In genomic region chrII:1103484-1104100, ce11 we compare ENCODE assay signal across 4 worm cellular contexts.
TF ChIP-seq lines count a peak whose summit lies in the region.

No protein-coding gene starts in this region.

TF ChIP-seq in whole organism, L1 larva, 84 proteins besides CTCF, POLR2A, EP300 and RAD21 (continued from another document):
- TF ChIP-seq mef-2 (tag; optimal IDR thresholded peaks at IDR 0.05; lab: Kevin White, UChicago) (no peak), F16B12.6 (tag; optimal IDR thresholded peaks at IDR 0.05; lab: Kevin White, UChicago) (no peak), nhr-84 (tag; optimal IDR thresholded peaks at IDR 0.05; lab: Kevin White, UChicago) (no peak), elt-2 (tag; optimal IDR thresholded peaks at IDR 0.05; lab: Kevin White, UChicago) (peak; percentile 100), nhr-12 (tag; optimal IDR thresholded peaks at IDR 0.05; lab: Kevin White, UChicago) (no peak), nhr-20 (tag; optimal IDR thresholded peaks at IDR 0.05; lab: Kevin White, UChicago) (peak; percentile 43), egl-27 (tag; optimal IDR thresholded peaks at IDR 0.05; lab: Kevin White, UChicago) (no peak), ceh-63 (GFP tag; optimal IDR thresholded peaks at IDR 0.05; lab: Kevin White, UChicago) (no peak), sptf-1 (tag; optimal IDR thresholded peaks at IDR 0.05; lab: Kevin White, UChicago) (no peak), ces-1 (GFP tag; optimal IDR thresholded peaks at IDR 0.05; lab: Kevin White, UChicago) (no peak), fos-1 (tag; optimal IDR thresholded peaks at IDR 0.05; lab: Kevin White, UChicago) (no peak), nhr-237 (tag; optimal IDR thresholded peaks at IDR 0.05; lab: Kevin White, UChicago) (no peak), blmp-1 (tag; optimal IDR thresholded peaks at IDR 0.05; lab: Kevin White, UChicago) (no peak), lir-3 (tag; optimal IDR thresholded peaks at IDR 0.05; lab: Kevin White, UChicago; ENCODE audit: poor library complexity) (no peak), egl-13 (tag; optimal IDR thresholded peaks at IDR 0.05; lab: Kevin White, UChicago) (peak; percentile 27), pax-3 (tag; optimal IDR thresholded peaks at IDR 0.05; lab: Kevin White, UChicago) (peak; percentile 29), ets-5 (GFP tag; IDR thresholded peaks at IDR 0.05; lab: Robert Waterston, UW) (no peak), lin-35 (GFP tag; optimal IDR thresholded peaks at IDR 0.05; lab: Kevin White, UChicago) (peak in 1 of 2 experiments; percentile 58), zip-4 (GFP tag; optimal IDR thresholded peaks at IDR 0.05; lab: Kevin White, UChicago) (no peak), isw-1 (GFP tag; IDR thresholded peaks at IDR 0.05; lab: Robert Waterston, UW) (no peak), unc-30 (tag; optimal IDR thresholded peaks at IDR 0.05; lab: Kevin White, UChicago) (no peak), ztf-4 (tag; optimal IDR thresholded peaks at IDR 0.05; lab: Kevin White, UChicago) (no peak), nhr-19 (GFP tag; conservative IDR thresholded peaks at IDR 0.05; lab: Robert Waterston, UW) (no peak), lsy-2 (tag; optimal IDR thresholded peaks at IDR 0.05; lab: Kevin White, UChicago) (peak in 1 of 2 experiments; percentile 18), jun-1 (tag; optimal IDR thresholded peaks at IDR 0.05; lab: Kevin White, UChicago) (peak; percentile 91), ceh-90 (tag; optimal IDR thresholded peaks at IDR 0.05; lab: Kevin White, UChicago) (no peak), hlh-4 (tag; optimal IDR thresholded peaks at IDR 0.05; lab: Kevin White, UChicago) (no peak), nhr-71 (tag; optimal IDR thresholded peaks at IDR 0.05; lab: Kevin White, UChicago) (no peak), unc-130 (tag; optimal IDR thresholded peaks at IDR 0.05; lab: Kevin White, UChicago) (no peak), lin-15B (tag; optimal IDR thresholded peaks at IDR 0.05; lab: Kevin White, UChicago) (no peak), mdl-1 (tag; optimal IDR thresholded peaks at IDR 0.05; lab: Kevin White, UChicago) (peak in 1 of 2 experiments; percentile 31), fkh-10 (GFP tag; optimal IDR thresholded peaks at IDR 0.05; lab: Kevin White, UChicago) (no peak)
TF ChIP-seq in whole organism, L1 larva: peak in this region for 12.

TF ChIP-seq in whole organism, L2 larva, 48 proteins besides CTCF, POLR2A, EP300 and RAD21 (continued from another document):
- TF ChIP-seq sma-3 (GFP tag; optimal IDR thresholded peaks at IDR 0.05; lab: Kevin White, UChicago), result peak; percentile 63
- peak; percentile 88 for TF ChIP-seq sma-9 (GFP tag; optimal IDR thresholded peaks at IDR 0.05; lab: Kevin White, UChicago)
- no peak for TF ChIP-seq sma-9 (tag; optimal IDR thresholded peaks at IDR 0.05; lab: Kevin White, UChicago)
- TF ChIP-seq skn-1 (tag; optimal IDR thresholded peaks at IDR 0.05; lab: Kevin White, UChicago), result no peak
- TF ChIP-seq C34F6.9 (tag; optimal IDR thresholded peaks at IDR 0.05; lab: Kevin White, UChicago), result no peak
- no peak for TF ChIP-seq aly-2 (tag; optimal IDR thresholded peaks at IDR 0.05; lab: Kevin White, UChicago)
- peak; percentile 100 for TF ChIP-seq fos-1 (tag; optimal IDR thresholded peaks at IDR 0.05; lab: Kevin White, UChicago)
- no peak for TF ChIP-seq mab-5 (tag; optimal IDR thresholded peaks at IDR 0.05; lab: Kevin White, UChicago)
- TF ChIP-seq crh-2 (tag; optimal IDR thresholded peaks at IDR 0.05; lab: Kevin White, UChicago), result peak; percentile 43
- no peak for TF ChIP-seq nhr-237 (tag; optimal IDR thresholded peaks at IDR 0.05; lab: Kevin White, UChicago)
- TF ChIP-seq elt-1 (tag; optimal IDR thresholded peaks at IDR 0.05; lab: Kevin White, UChicago), result no peak
- TF ChIP-seq elt-3 (tag; optimal IDR thresholded peaks at IDR 0.05; lab: Kevin White, UChicago), result no peak
- TF ChIP-seq sem-4 (tag; optimal IDR thresholded peaks at IDR 0.05; lab: Kevin White, UChicago), result no peak
- peak; percentile 25 for TF ChIP-seq F13H6.1 (tag; optimal IDR thresholded peaks at IDR 0.05; lab: Kevin White, UChicago)
- TF ChIP-seq lsy-2 (tag; optimal IDR thresholded peaks at IDR 0.05; lab: Kevin White, UChicago), result no peak
- TF ChIP-seq dmd-4 (tag; optimal IDR thresholded peaks at IDR 0.05; lab: Kevin White, UChicago), result no peak
- no peak for TF ChIP-seq blmp-1 (tag; optimal IDR thresholded peaks at IDR 0.05; lab: Kevin White, UChicago; ENCODE audit: insufficient read depth)
- no peak for TF ChIP-seq ceh-82 (tag; optimal IDR thresholded peaks at IDR 0.05; lab: Kevin White, UChicago)
- no peak for TF ChIP-seq nhr-129 (tag; optimal IDR thresholded peaks at IDR 0.05; lab: Kevin White, UChicago)
- no peak for TF ChIP-seq nhr-10 (tag; optimal IDR thresholded peaks at IDR 0.05; lab: Kevin White, UChicago)
- no peak for TF ChIP-seq ztf-1 (GFP tag; conservative IDR thresholded peaks at IDR 0.05; lab: Robert Waterston, UW)
- TF ChIP-seq alr-1 (tag; optimal IDR thresholded peaks at IDR 0.05; lab: Kevin White, UChicago), result no peak
- no peak for TF ChIP-seq ceh-16 (tag; optimal IDR thresholded peaks at IDR 0.05; lab: Kevin White, UChicago)
- TF ChIP-seq nhr-11 (tag; optimal IDR thresholded peaks at IDR 0.05; lab: Kevin White, UChicago), result no peak
- TF ChIP-seq mdl-1 (tag; optimal IDR thresholded peaks at IDR 0.05; lab: Kevin White, UChicago), result no peak
- TF ChIP-seq lin-13 (GFP tag; optimal IDR thresholded peaks at IDR 0.05; lab: Kevin White, UChicago), result no peak
- no peak for TF ChIP-seq nhr-77 (tag; optimal IDR thresholded peaks at IDR 0.05; lab: Kevin White, UChicago)
- peak; percentile 58 for TF ChIP-seq egl-27 (tag; optimal IDR thresholded peaks at IDR 0.05; lab: Kevin White, UChicago)
- no peak for TF ChIP-seq ama-1 (optimal IDR thresholded peaks at IDR 0.05; lab: Kevin White, UChicago)
- TF ChIP-seq gmeb-1 (tag; optimal IDR thresholded peaks at IDR 0.05; lab: Kevin White, UChicago), result peak; percentile 62
- TF ChIP-seq ZK546.5 (tag; optimal IDR thresholded peaks at IDR 0.05; lab: Kevin White, UChicago), result no peak

TF ChIP-seq in whole organism, L4 larva, 104 proteins besides CTCF, POLR2A, EP300 and RAD21 (continued from another document and continues in another):
- TF ChIP-seq ceh-20 (GFP tag; IDR thresholded peaks at IDR 0.05; lab: Robert Waterston, UW) (0 out of 2 replicates have a peak, but pooled peaks have one; percentile 19), set-16 (GFP tag; IDR thresholded peaks at IDR 0.05; lab: Robert Waterston, UW) (no peak), zip-11 (GFP tag; IDR thresholded peaks at IDR 0.05; lab: Robert Waterston, UW) (no peak), mxl-3 (GFP tag; optimal IDR thresholded peaks at IDR 0.05; lab: Kevin White, UChicago) (no peak), fos-1 (tag; optimal IDR thresholded peaks at IDR 0.05; lab: Kevin White, UChicago) (no peak), T20F7.1 (GFP tag; optimal IDR thresholded peaks at IDR 0.05; lab: Kevin White, UChicago) (no peak), hmg-1.1 (GFP tag; IDR thresholded peaks at IDR 0.05; lab: Robert Waterston, UW) (no peak), aha-1 (tag; lab: Kevin White, UChicago) (no peak), cey-2 (tag; optimal IDR thresholded peaks at IDR 0.05; lab: Kevin White, UChicago; ENCODE audit: borderline replicate concordance, insufficient read depth) (peak; percentile 71), pqm-1 (tag; optimal IDR thresholded peaks at IDR 0.05; lab: Kevin White, UChicago) (peak; percentile 100), ceh-28 (tag; optimal IDR thresholded peaks at IDR 0.05; lab: Kevin White, UChicago) (no peak), lir-3 (tag; optimal IDR thresholded peaks at IDR 0.05; lab: Kevin White, UChicago) (no peak), nhr-10 (tag; optimal IDR thresholded peaks at IDR 0.05; lab: Kevin White, UChicago) (no peak), nhr-237 (tag; optimal IDR thresholded peaks at IDR 0.05; lab: Kevin White, UChicago) (no peak), zip-2 (tag; optimal IDR thresholded peaks at IDR 0.05; lab: Kevin White, UChicago) (no peak), daf-16 (GFP tag; optimal IDR thresholded peaks at IDR 0.05; lab: Kevin White, UChicago) (peak in 1 of 2 experiments; percentile 55), daf-16 (tag; optimal IDR thresholded peaks at IDR 0.05; lab: Kevin White, UChicago) (peak; percentile 96), lsy-2 (tag; optimal IDR thresholded peaks at IDR 0.05; lab: Kevin White, UChicago) (peak in 1 of 2 experiments; percentile 54), tag-97 (GFP tag; IDR thresholded peaks at IDR 0.05; lab: Robert Waterston, UW) (no peak), skn-1 (tag; optimal IDR thresholded peaks at IDR 0.05; lab: Kevin White, UChicago) (no peak), nhr-102 (tag; optimal IDR thresholded peaks at IDR 0.05; lab: Kevin White, UChicago) (peak; percentile 87), ceh-44 (GFP tag; IDR thresholded peaks at IDR 0.05; lab: Robert Waterston, UW) (no peak), unc-130 (GFP tag; optimal IDR thresholded peaks at IDR 0.05; lab: Kevin White, UChicago) (no peak), nhr-48 (tag; optimal IDR thresholded peaks at IDR 0.05; lab: Kevin White, UChicago) (peak; percentile 31), F37D6.2 (tag; optimal IDR thresholded peaks at IDR 0.05; lab: Kevin White, UChicago) (no peak), ztf-7 (tag; optimal IDR thresholded peaks at IDR 0.05; lab: Kevin White, UChicago) (no peak), egl-27 (tag; optimal IDR thresholded peaks at IDR 0.05; lab: Kevin White, UChicago) (no peak), madf-5 (GFP tag; IDR thresholded peaks at IDR 0.05; lab: Robert Waterston, UW) (no peak), lin-39 (tag; optimal IDR thresholded peaks at IDR 0.05; lab: Kevin White, UChicago) (no peak), lin-38 (GFP tag; IDR thresholded peaks at IDR 0.05; lab: Robert Waterston, UW) (no peak), ceh-82 (tag; optimal IDR thresholded peaks at IDR 0.05; lab: Kevin White, UChicago) (no peak), ctbp-1 (GFP tag; IDR thresholded peaks at IDR 0.05; lab: Robert Waterston, UW) (no peak), zfp-3 (GFP tag; conservative IDR thresholded peaks at IDR 0.05; lab: Robert Waterston, UW) (no peak), ces-1 (GFP tag; optimal IDR thresholded peaks at IDR 0.05; lab: Kevin White, UChicago) (no peak), egl-43 (GFP tag; IDR thresholded peaks at IDR 0.05; lab: Robert Waterston, UW) (no peak), lin-29 (GFP tag; IDR thresholded peaks at IDR 0.05; lab: Robert Waterston, UW) (no peak), mep-1 (tag; optimal IDR thresholded peaks at IDR 0.05; lab: Kevin White, UChicago) (peak; percentile 16), nhr-76 (tag; optimal IDR thresholded peaks at IDR 0.05; lab: Kevin White, UChicago) (no peak), nhr-41 (GFP tag; IDR thresholded peaks at IDR 0.05; lab: Robert Waterston, UW) (0 out of 2 replicates have a peak, but pooled peaks have one; percentile 59), F26F4.8 (GFP tag; conservative IDR thresholded peaks at IDR 0.05; lab: Robert Waterston, UW) (no peak), spr-3 (GFP tag; optimal IDR thresholded peaks at IDR 0.05; lab: Kevin White, UChicago) (no peak), zfp-2 (tag; optimal IDR thresholded peaks at IDR 0.05; lab: Kevin White, UChicago) (no peak)

TF ChIP-seq in whole organism, young adult, 124 proteins besides CTCF, POLR2A, EP300 and RAD21 (continued from another document):
- TF ChIP-seq pha-4 (tag; optimal IDR thresholded peaks at IDR 0.05; lab: Kevin White, UChicago) (peak; percentile 68), K12H6.12 (tag; optimal IDR thresholded peaks at IDR 0.05; lab: Kevin White, UChicago) (no peak), nhr-80 (tag; optimal IDR thresholded peaks at IDR 0.05; lab: Kevin White, UChicago) (peak; percentile 96)
TF ChIP-seq in whole organism, young adult: peak in this region for 10.
